Fruit fly (Drosophila melanogaster): ENCODE measurements around the gene CG4928.

Gene CG4928

DNA sequence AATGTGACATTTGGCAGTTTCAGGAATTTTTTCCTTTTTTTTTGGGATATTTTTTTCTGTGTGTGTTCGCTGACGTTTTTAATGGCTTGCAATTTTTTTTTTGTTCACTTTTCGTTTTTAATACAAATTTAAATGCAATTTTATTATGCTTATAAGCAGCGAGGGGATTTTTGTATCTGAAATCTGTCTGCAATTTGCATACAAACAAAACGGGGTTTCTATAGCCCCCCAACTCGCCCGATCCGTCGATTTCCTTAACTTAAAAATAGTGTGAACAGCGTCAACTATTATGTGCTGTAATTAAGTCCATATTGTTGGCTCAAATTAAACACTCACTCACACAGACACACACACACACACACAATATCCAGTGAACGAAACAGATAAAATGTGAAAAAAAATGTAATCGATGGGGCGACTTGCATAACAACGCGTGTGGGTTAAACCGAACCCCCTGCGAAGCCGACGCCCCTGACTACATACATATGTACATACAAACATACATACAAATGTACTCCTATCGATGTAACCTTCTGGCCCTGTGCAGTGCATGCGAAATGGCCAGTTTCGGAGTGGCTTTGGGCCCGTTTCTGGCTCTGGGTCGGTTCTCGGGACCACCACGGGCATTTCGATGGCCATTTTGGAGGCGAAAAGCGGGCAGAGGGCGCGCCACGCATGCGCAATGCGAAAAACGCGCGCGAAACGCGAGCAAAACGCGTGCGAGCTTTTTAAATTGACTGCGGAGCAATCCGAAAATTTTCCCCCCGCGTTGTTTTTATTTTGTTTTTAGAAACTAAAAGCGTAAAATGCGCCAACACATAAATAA lies 19.2 kb downstream of the CG4928 start:
- TF ChIP-seq br (GFP tag; optimal IDR thresholded peaks at IDR 0.05) = no peak
- no peak for TF ChIP-seq CrebA (GFP tag; optimal IDR thresholded peaks at IDR 0.05; ENCODE audit: borderline replicate concordance)
- TF ChIP-seq brk (GFP tag; optimal IDR thresholded peaks at IDR 0.05) = no peak
- TF ChIP-seq Hnf4 (GFP tag; optimal IDR thresholded peaks at IDR 0.05) = no peak
- no peak for TF ChIP-seq dsf (GFP tag; optimal IDR thresholded peaks at IDR 0.05; ENCODE audit: borderline replicate concordance)
- no peak for TF ChIP-seq Jra (GFP tag; optimal IDR thresholded peaks at IDR 0.05)
- peak; percentile 35 for TF ChIP-seq h (GFP tag; optimal IDR thresholded peaks at IDR 0.05)
- no peak for TF ChIP-seq N (GFP tag; optimal IDR thresholded peaks at IDR 0.05)
- no peak for TF ChIP-seq GATAd (GFP tag; optimal IDR thresholded peaks at IDR 0.05)
- peak in 1 of 2 experiments; percentile 33 for TF ChIP-seq foxo (GFP tag; optimal IDR thresholded peaks at IDR 0.05)
- TF ChIP-seq pan (optimal IDR thresholded peaks at IDR 0.05) = no peak
- TF ChIP-seq Sp1 (GFP tag; optimal IDR thresholded peaks at IDR 0.05) = no peak
- no peak for TF ChIP-seq CG32264 (GFP tag; optimal IDR thresholded peaks at IDR 0.05)
- TF ChIP-seq Hr83 (GFP tag; optimal IDR thresholded peaks at IDR 0.05; ENCODE audit: poor library complexity, severe bottlenecking) = no peak
- TF ChIP-seq dmrt93B (GFP tag; optimal IDR thresholded peaks at IDR 0.05) = no peak
- no peak for TF ChIP-seq psq (GFP tag; optimal IDR thresholded peaks at IDR 0.05)
- TF ChIP-seq HLH106 (tag; optimal IDR thresholded peaks at IDR 0.05) = peak; percentile 26
- TF ChIP-seq Rel (GFP tag; optimal IDR thresholded peaks at IDR 0.05) = no peak
- TF ChIP-seq Rel (tag; optimal IDR thresholded peaks at IDR 0.05) = peak; percentile 90
- TF ChIP-seq rgr (GFP tag; optimal IDR thresholded peaks at IDR 0.05) = peak; percentile 1
- no peak for TF ChIP-seq sv (GFP tag; optimal IDR thresholded peaks at IDR 0.05)
- TF ChIP-seq lola (GFP tag; optimal IDR thresholded peaks at IDR 0.05) = no peak
- peak; percentile 14 for TF ChIP-seq CG9705 (GFP tag; optimal IDR thresholded peaks at IDR 0.05)
- no peak for TF ChIP-seq tai (GFP tag; optimal IDR thresholded peaks at IDR 0.05)
- no peak for TF ChIP-seq Dfd (GFP tag; optimal IDR thresholded peaks at IDR 0.05)
- TF ChIP-seq OdsH (GFP tag; optimal IDR thresholded peaks at IDR 0.05) = no peak
- TF ChIP-seq Vsx2 (GFP tag; optimal IDR thresholded peaks at IDR 0.05; ENCODE audit: partially characterized antibody) = no peak
- TF ChIP-seq usp (GFP tag; optimal IDR thresholded peaks at IDR 0.05) = no peak
- no peak for TF ChIP-seq Dif (GFP tag; optimal IDR thresholded peaks at IDR 0.05; ENCODE audit: partially characterized antibody)
- no peak for TF ChIP-seq ey (GFP tag; optimal IDR thresholded peaks at IDR 0.05)
- no peak for TF ChIP-seq sage (GFP tag; optimal IDR thresholded peaks at IDR 0.05)
- peak; percentile 33 for TF ChIP-seq Myc (optimal IDR thresholded peaks at IDR 0.05)
- no peak for TF ChIP-seq jim (GFP tag; optimal IDR thresholded peaks at IDR 0.05)
- no peak for TF ChIP-seq dl (GFP tag; optimal IDR thresholded peaks at IDR 0.05; ENCODE audit: insufficient read depth in 1 of 2, partially characterized antibody in 2 of 2)
- TF ChIP-seq Mio (GFP tag; optimal IDR thresholded peaks at IDR 0.05) = no peak
- TF ChIP-seq Abd-B (GFP tag; optimal IDR thresholded peaks at IDR 0.05) = no peak
- no peak for TF ChIP-seq woc (GFP tag; optimal IDR thresholded peaks at IDR 0.05)
- TF ChIP-seq Hr78 (GFP tag; optimal IDR thresholded peaks at IDR 0.05) = no peak
- TF ChIP-seq fru (GFP tag; optimal IDR thresholded peaks at IDR 0.05) = peak; percentile 12

dm6 chrX:16932820-16933386 lies 19.9 kb downstream of the CG4928 start:
- TF ChIP-seq Mio (GFP tag; optimal IDR thresholded peaks at IDR 0.05) (no peak), rgr (GFP tag; optimal IDR thresholded peaks at IDR 0.05) (no peak)
